Worm (Caenorhabditis elegans) whole organism, midembryonic: Measurements from ENCODE around the gene ddr-2.

Source experiments
- T22C8.4 ChIP-seq: fragments of 200-800 bp; sonication (Bioruptor generic); IDR thresholded peaks from 2 replicates; pipeline ENCODE4 v1.3.6; 2022; ENCODE audit warnings: missing genetic modification characterization, missing compliant biosample characterization
- cog-1 ChIP-seq: sonication (generic microtip); optimal IDR thresholded peaks from 2 replicates; lab custom pipeline; 2016; ENCODE audit warnings: missing genetic modification characterization, missing compliant biosample characterization
- flt-1 ChIP-seq: fragments of 200-800 bp; sonication (Bioruptor generic); IDR thresholded peaks from 2 replicates; pipeline ENCODE4 v1.3.6; 2022; ENCODE audit warnings: missing genetic modification characterization, missing compliant biosample characterization
- klf-2 ChIP-seq: fragments of 200-800 bp; sonication (Bioruptor generic); conservative IDR thresholded peaks from 2 replicates; pipeline ENCODE4 v1.3.6; 2022; ENCODE audit warnings: missing genetic modification reagents, missing genetic modification characterization, missing compliant biosample characterization
- med-1 ChIP-seq: sonication (generic microtip); optimal IDR thresholded peaks from 2 replicates; lab custom pipeline; 2017; ENCODE audit warnings: missing genetic modification characterization, mild to moderate bottlenecking, missing compliant biosample characterization, antibody characterized with exemption, missing genetic modification reagents; ENCODE audit not compliant: insufficient read depth
- ref-1 ChIP-seq: fragments of 200-800 bp; sonication (Bioruptor generic); conservative IDR thresholded peaks from 2 replicates; pipeline ENCODE4 v1.3.6; 2022; ENCODE audit warnings: missing genetic modification reagents, missing genetic modification characterization, missing compliant biosample characterization
- tab-1 ChIP-seq: fragments of 200-800 bp; sonication (Bioruptor generic); IDR thresholded peaks from 2 replicates; pipeline ENCODE4 v1.3.6; 2022; ENCODE audit warnings: missing genetic modification characterization, missing compliant biosample characterization
- ztf-23 ChIP-seq: fragments of 200-800 bp; sonication (Bioruptor generic); IDR thresholded peaks from 2 replicates; pipeline ENCODE4 v1.3.6; 2022; ENCODE audit warnings: missing genetic modification reagents, missing genetic modification characterization, missing compliant biosample characterization
- ztf-29 ChIP-seq: fragments of 200-800 bp; sonication (Bioruptor generic); IDR thresholded peaks from 2 replicates; pipeline ENCODE4 v1.3.6; 2022; ENCODE audit warnings: missing genetic modification reagents, missing genetic modification characterization, missing compliant biosample characterization

Gene ddr-2

ce11 chrX:3347904-3348441 lies 32.9 kb downstream of the ddr-2 start, which contains the start of gene ZK816.3:
Gene ZK816.3, plus strand, starts transcription at chrX:3348391.
- TF ChIP-seq ref-1 (GFP tag; lab: Robert Waterston, UW): peak; percentile 78
- TF ChIP-seq cog-1 (tag; lab: Kevin White, UChicago): peak; percentile 20
- peak; percentile 93 for TF ChIP-seq flt-1
- peak; percentile 88 for TF ChIP-seq ztf-29 (GFP tag; lab: Robert Waterston, UW)
- TF ChIP-seq med-1: peak; percentile 9
- TF ChIP-seq ztf-23: peak; percentile 84
- peak; percentile 83 for TF ChIP-seq T22C8.4 (GFP tag; lab: Robert Waterston, UW)
- peak; percentile 91 for TF ChIP-seq tab-1
- 0 out of 2 replicates have a peak, but pooled peaks have one; percentile 43 for TF ChIP-seq klf-2 (GFP tag; lab: Robert Waterston, UW)

ce11 chrX:3350306-3350705 lies 35.2 kb downstream of the ddr-2 start, which contains the start of gene nspg-4:
Gene nspg-4, minus strand, starts transcription at chrX:3350406.
- TF ChIP-seq flt-1: no peak
- TF ChIP-seq med-1: no peak
- no peak for TF ChIP-seq ztf-23
- no peak for TF ChIP-seq ztf-29 (GFP tag; lab: Robert Waterston, UW)

ce11 chrX:3351526-3351925 lies 36.4 kb downstream of the ddr-2 start, which contains the start of gene ZK816.1:
Gene ZK816.1, plus strand, starts transcription at chrX:3351712.
- TF ChIP-seq flt-1 (no peak), cog-1 (tag; lab: Kevin White, UChicago) (no peak), ztf-23 (no peak), ref-1 (GFP tag; lab: Robert Waterston, UW) (no peak), tab-1 (no peak), T22C8.4 (GFP tag; lab: Robert Waterston, UW) (no peak), med-1 (no peak), ztf-29 (GFP tag; lab: Robert Waterston, UW) (no peak), klf-2 (GFP tag; lab: Robert Waterston, UW) (no peak)

ce11 chrX:3362378-3362777 lies 47.3 kb downstream of the ddr-2 start, which contains the start of gene dhs-26:
Gene dhs-26, minus strand, starts transcription at chrX:3362493.
- no peak for TF ChIP-seq med-1
- no peak for TF ChIP-seq ztf-29 (GFP tag; lab: Robert Waterston, UW)
- TF ChIP-seq tab-1: no peak
- no peak for TF ChIP-seq ref-1 (GFP tag; lab: Robert Waterston, UW)
- TF ChIP-seq ztf-23: no peak
- no peak for TF ChIP-seq klf-2 (GFP tag; lab: Robert Waterston, UW)
- no peak for TF ChIP-seq flt-1
- no peak for TF ChIP-seq T22C8.4 (GFP tag; lab: Robert Waterston, UW)
- TF ChIP-seq cog-1 (tag; lab: Kevin White, UChicago): no peak

ce11 chrX:3366782-3367181 lies 51.7 kb downstream of the ddr-2 start:
- TF ChIP-seq med-1 (no peak), ztf-23 (no peak), T22C8.4 (GFP tag; lab: Robert Waterston, UW) (no peak), flt-1 (no peak), ref-1 (GFP tag; lab: Robert Waterston, UW) (no peak), ztf-29 (GFP tag; lab: Robert Waterston, UW) (no peak), klf-2 (GFP tag; lab: Robert Waterston, UW) (no peak)

ce11 chrX:3368659-3369058 lies 53.5 kb downstream of the ddr-2 start, which contains the start of gene ZK563.2:
Gene ZK563.2, plus strand, starts transcription at chrX:3368959.
- no peak for TF ChIP-seq ztf-23
- no peak for TF ChIP-seq tab-1
- TF ChIP-seq klf-2 (GFP tag; lab: Robert Waterston, UW): no peak
- no peak for TF ChIP-seq ztf-29 (GFP tag; lab: Robert Waterston, UW)
- no peak for TF ChIP-seq med-1
- TF ChIP-seq cog-1 (tag; lab: Kevin White, UChicago): no peak
- TF ChIP-seq flt-1: no peak
- TF ChIP-seq T22C8.4 (GFP tag; lab: Robert Waterston, UW): no peak
- TF ChIP-seq ref-1 (GFP tag; lab: Robert Waterston, UW): no peak

- TF ChIP-seq T22C8.4 (GFP tag; lab: Robert Waterston, UW) (no peak), ztf-29 (GFP tag; lab: Robert Waterston, UW) (no peak), tab-1 (no peak), med-1 (no peak), cog-1 (tag; lab: Kevin White, UChicago) (no peak), ref-1 (GFP tag; lab: Robert Waterston, UW) (no peak), ztf-23 (no peak), klf-2 (GFP tag; lab: Robert Waterston, UW) (no peak), flt-1 (no peak)
Measured at ce11 chrX:3369442-3369841, 54.3 kb downstream of the ddr-2 start.

ce11 chrX:3371264-3371663 lies 56.1 kb downstream of the ddr-2 start:
- TF ChIP-seq tab-1: peak; percentile 95
- peak; percentile 37 for TF ChIP-seq med-1
- peak; percentile 78 for TF ChIP-seq cog-1 (tag; lab: Kevin White, UChicago)
- TF ChIP-seq ref-1 (GFP tag; lab: Robert Waterston, UW): peak; percentile 82
- peak; percentile 94 for TF ChIP-seq klf-2 (GFP tag; lab: Robert Waterston, UW)
- TF ChIP-seq ztf-23: peak; percentile 92
- TF ChIP-seq flt-1: peak; percentile 96
- peak; percentile 95 for TF ChIP-seq T22C8.4 (GFP tag; lab: Robert Waterston, UW)
- peak; percentile 95 for TF ChIP-seq ztf-29 (GFP tag; lab: Robert Waterston, UW)
